Fruit fly (Drosophila melanogaster) whole organism, embryonic: ENCODE measurements around the gene SoYb.

Experiments
- Abd-B ChIP-seq: fragments of 200-800 bp; sonication (Bioruptor generic); optimal IDR thresholded peaks from 2 replicates; lab custom pipeline; 2018; ENCODE audit warnings: missing biosample characterization, mild to moderate bottlenecking, missing genetic modification characterization, moderate library complexity
- CG10267 ChIP-seq: fragments of 200-800 bp; sonication (Bioruptor generic); optimal IDR thresholded peaks from 2 replicates; lab custom pipeline; 2018; ENCODE audit warnings: missing biosample characterization, mild to moderate bottlenecking, missing genetic modification characterization, moderate library complexity
- CG10543 ChIP-seq: fragments of 200-800 bp; sonication (Bioruptor generic); optimal IDR thresholded peaks from 3 replicates; lab custom pipeline; 2017; ENCODE audit warnings: missing biosample characterization, mild to moderate bottlenecking, missing genetic modification characterization, moderate library complexity
- CG10959 ChIP-seq: fragments of 200-800 bp; sonication (Bioruptor generic); IDR thresholded peaks from 2 replicates; pipeline ENCODE4 v1.3.6; 2022; ENCODE audit warnings: missing biosample characterization, missing genetic modification characterization
- CG11560 ChIP-seq: fragments of 200-800 bp; sonication (Bioruptor generic); IDR thresholded peaks from 3 replicates; pipeline ENCODE4 v1.3.6; 2022; ENCODE audit warnings: missing biosample characterization, missing genetic modification characterization
- CG12391 ChIP-seq: fragments of 200-800 bp; sonication (Bioruptor generic); optimal IDR thresholded peaks from 3 replicates; lab custom pipeline; 2018; ENCODE audit warnings: missing biosample characterization, mild to moderate bottlenecking, missing genetic modification characterization, moderate library complexity
- CG12659 ChIP-seq: fragments of 200-800 bp; sonication (Bioruptor generic); optimal IDR thresholded peaks from 3 replicates; lab custom pipeline; 2017; ENCODE audit warnings: mild to moderate bottlenecking, missing biosample characterization, missing genetic modification reagents, missing genetic modification characterization
- CG13287 ChIP-seq: fragments of 200-800 bp; sonication (Bioruptor generic); IDR thresholded peaks from 2 replicates; pipeline ENCODE4 v1.3.6; 2022; ENCODE audit warnings: missing biosample characterization, missing genetic modification characterization; ENCODE audit not compliant: partially characterized antibody
- CG14710 ChIP-seq: fragments of 200-800 bp; sonication (Bioruptor generic); optimal IDR thresholded peaks from 3 replicates; lab custom pipeline; 2019; ENCODE audit warnings: missing biosample characterization, mild to moderate bottlenecking, missing genetic modification characterization, moderate library complexity
- CG15514 ChIP-seq: fragments of 200-800 bp; sonication (Bioruptor generic); optimal IDR thresholded peaks from 3 replicates; lab custom pipeline; 2017; ENCODE audit warnings: missing biosample characterization, missing genetic modification characterization, mild to moderate bottlenecking, moderate library complexity, missing genetic modification reagents
- CG1602 ChIP-seq: fragments of 200-800 bp; sonication (Bioruptor generic); optimal IDR thresholded peaks from 3 replicates; lab custom pipeline; 2016; ENCODE audit warnings: missing biosample characterization, missing genetic modification characterization
- CG16813 ChIP-seq: fragments of 200-800 bp; sonication (Bioruptor generic); IDR thresholded peaks from 3 replicates; pipeline ENCODE4 v1.3.6; 2022; ENCODE audit warnings: missing biosample characterization, missing genetic modification characterization; ENCODE audit not compliant: partially characterized antibody
- CG17359 ChIP-seq: fragments of 200-800 bp; sonication (Bioruptor generic); optimal IDR thresholded peaks from 3 replicates; lab custom pipeline; 2018; ENCODE audit warnings: missing biosample characterization, mild to moderate bottlenecking, missing genetic modification characterization, moderate library complexity
- CG17829 ChIP-seq: fragments of 200-800 bp; optimal IDR thresholded peaks from 2 replicates; lab custom pipeline; 2019; ENCODE audit warnings: missing biosample characterization, mild to moderate bottlenecking, missing genetic modification characterization, moderate library complexity
- CG1792 ChIP-seq: fragments of 200-800 bp; sonication (Bioruptor generic); optimal IDR thresholded peaks from 2 replicates; lab custom pipeline; 2016; ENCODE audit warnings: missing biosample characterization, missing genetic modification characterization
- CG2129 ChIP-seq: fragments of 200-800 bp; sonication (Bioruptor generic); IDR thresholded peaks from 2 replicates; pipeline ENCODE4 v1.3.6; 2022; ENCODE audit warnings: missing biosample characterization, missing genetic modification characterization; ENCODE audit not compliant: partially characterized antibody
- CG42726 ChIP-seq: fragments of 200-800 bp; sonication (Bioruptor generic); IDR thresholded peaks from 2 replicates; pipeline ENCODE4 v1.3.6; 2022; ENCODE audit warnings: missing biosample characterization, missing genetic modification characterization; ENCODE audit not compliant: partially characterized antibody
- CG4328 ChIP-seq: fragments of 200-800 bp; sonication (Bioruptor generic); optimal IDR thresholded peaks from 3 replicates; lab custom pipeline; 2017; ENCODE audit warnings: missing biosample characterization, missing genetic modification reagents, missing genetic modification characterization
- CG6683 ChIP-seq: fragments of 200-800 bp; sonication (Bioruptor generic); optimal IDR thresholded peaks from 2 replicates; lab custom pipeline; 2017; ENCODE audit warnings: missing biosample characterization, mild to moderate bottlenecking, missing genetic modification characterization, missing genetic modification reagents
- CG9437 ChIP-seq: fragments of 200-800 bp; sonication (Bioruptor generic); optimal IDR thresholded peaks from 2 replicates; lab custom pipeline; 2018; ENCODE audit warnings: missing biosample characterization, mild to moderate bottlenecking, missing genetic modification characterization
- Doc3 ChIP-seq: fragments of 200-800 bp; sonication (Bioruptor generic); IDR thresholded peaks from 3 replicates; pipeline ENCODE4 v1.3.6; 2022; ENCODE audit warnings: missing biosample characterization, missing genetic modification characterization; ENCODE audit not compliant: partially characterized antibody
- Dp ChIP-seq: fragments of 200-800 bp; sonication (Bioruptor generic); optimal IDR thresholded peaks from 2 replicates; lab custom pipeline; 2018; ENCODE audit warnings: missing biosample characterization, mild to moderate bottlenecking, missing genetic modification characterization, moderate library complexity
- Dref ChIP-seq: fragments of 200-800 bp; sonication (Bioruptor generic); IDR thresholded peaks from 2 replicates; pipeline ENCODE4 v1.3.6; 2022; ENCODE audit warnings: missing biosample characterization, missing genetic modification characterization
- Drgx ChIP-seq: fragments of 200-800 bp; sonication (Bioruptor generic); IDR thresholded peaks from 2 replicates; pipeline ENCODE4 v1.3.6; 2022; ENCODE audit warnings: missing biosample characterization, missing genetic modification characterization
- Elba2 ChIP-seq: fragments of 200-800 bp; sonication (Bioruptor generic); optimal IDR thresholded peaks from 3 replicates; lab custom pipeline; 2016; ENCODE audit warnings: missing biosample characterization, missing genetic modification characterization
- Ets65A ChIP-seq: fragments of 200-800 bp; sonication (Bioruptor generic); peaks from one replicate; lab custom pipeline; 2016; ENCODE audit warnings: missing biosample characterization, missing genetic modification characterization
- Fer1 ChIP-seq: fragments of 200-800 bp; sonication (Bioruptor generic); optimal IDR thresholded peaks from 2 replicates; lab custom pipeline; 2017; ENCODE audit warnings: missing biosample characterization, mild to moderate bottlenecking, missing genetic modification characterization
- Fer3 ChIP-seq: fragments of 200-800 bp; sonication (Bioruptor generic); optimal IDR thresholded peaks from 2 replicates; lab custom pipeline; 2018; ENCODE audit warnings: missing biosample characterization, mild to moderate bottlenecking, missing genetic modification characterization, moderate library complexity
- H2.0 ChIP-seq: fragments of 200-800 bp; sonication (Bioruptor generic); IDR thresholded peaks from 2 replicates; pipeline ENCODE4 v1.3.6; 2022; ENCODE audit warnings: missing biosample characterization, missing genetic modification characterization
- NC2β ChIP-seq: fragments of 200-800 bp; sonication (Bioruptor generic); optimal IDR thresholded peaks from 2 replicates; lab custom pipeline; 2016; ENCODE audit warnings: missing biosample characterization, missing genetic modification characterization
- Oaz ChIP-seq: fragments of 200-800 bp; sonication (Bioruptor generic); IDR thresholded peaks from 2 replicates; pipeline ENCODE4 v1.3.6; 2022; ENCODE audit warnings: missing biosample characterization, missing genetic modification characterization
- Opbp ChIP-seq: fragments of 200-800 bp; sonication (Bioruptor generic); IDR thresholded peaks from 3 replicates; pipeline ENCODE4 v1.3.6; 2022; ENCODE audit warnings: missing biosample characterization, missing genetic modification characterization; ENCODE audit not compliant: partially characterized antibody
- Sry-δ ChIP-seq: fragments of 200-800 bp; sonication (Bioruptor generic); optimal IDR thresholded peaks from 2 replicates; lab custom pipeline; 2016; ENCODE audit warnings: missing biosample characterization, missing genetic modification characterization
- TFAM ChIP-seq: fragments of 200-800 bp; sonication (Bioruptor generic); optimal IDR thresholded peaks from 2 replicates; lab custom pipeline; 2017; ENCODE audit warnings: missing biosample characterization, missing genetic modification characterization, inconsistent platforms
- bbx ChIP-seq: fragments of 200-800 bp; sonication (Bioruptor generic); IDR thresholded peaks from 2 replicates; pipeline ENCODE4 v1.3.6; 2022; ENCODE audit warnings: missing biosample characterization, missing genetic modification characterization; ENCODE audit not compliant: partially characterized antibody
- bsh ChIP-seq, 2 experiments: fragments of 200-800 bp; sonication (Bioruptor generic); optimal IDR thresholded peaks; 2 replicates each; lab custom pipeline; 2017 to 2018; ENCODE audit warnings: mild to moderate bottlenecking in 2 of 2, missing biosample characterization in 2 of 2, missing genetic modification characterization in 2 of 2, moderate library complexity in 1 of 2
- chinmo ChIP-seq: fragments of 200-800 bp; sonication (Bioruptor generic); IDR thresholded peaks from 4 replicates; pipeline ENCODE4 v1.3.6; 2022; ENCODE audit warnings: missing biosample characterization, missing genetic modification characterization; ENCODE audit not compliant: partially characterized antibody
- corto ChIP-seq: fragments of 200-800 bp; sonication (Bioruptor generic); optimal IDR thresholded peaks from 2 replicates; lab custom pipeline; 2016; ENCODE audit warnings: missing biosample characterization, mild to moderate bottlenecking, missing genetic modification characterization, moderate library complexity
- dan ChIP-seq: fragments of 200-800 bp; sonication (Bioruptor generic); IDR thresholded peaks from 2 replicates; pipeline ENCODE4 v1.3.6; 2022; ENCODE audit warnings: missing biosample characterization, missing genetic modification characterization
- hb ChIP-seq: fragments of 200-800 bp; sonication (Bioruptor generic); IDR thresholded peaks from 3 replicates; pipeline ENCODE4 v1.3.6; 2022; ENCODE audit warnings: missing biosample characterization, missing genetic modification characterization; ENCODE audit not compliant: partially characterized antibody
- insv ChIP-seq, 2 experiments: fragments of 200-800 bp; sonication (Bioruptor generic); optimal IDR thresholded peaks; 3 replicates each; lab custom pipeline; 2016 to 2018; ENCODE audit warnings: missing biosample characterization in 2 of 2, missing genetic modification characterization in 2 of 2
- inv ChIP-seq: fragments of 200-800 bp; sonication (Bioruptor generic); IDR thresholded peaks from 2 replicates; pipeline ENCODE4 v1.3.6; 2022; ENCODE audit warnings: missing biosample characterization, missing genetic modification characterization; ENCODE audit not compliant: partially characterized antibody
- knrl ChIP-seq: fragments of 200-800 bp; sonication (Bioruptor generic); IDR thresholded peaks from 3 replicates; pipeline ENCODE4 v1.3.6; 2022; ENCODE audit warnings: missing biosample characterization, missing genetic modification characterization; ENCODE audit not compliant: partially characterized antibody
- row ChIP-seq: fragments of 200-800 bp; sonication (Bioruptor generic); IDR thresholded peaks from 3 replicates; pipeline ENCODE4 v1.3.6; 2022; ENCODE audit warnings: missing biosample characterization, missing genetic modification characterization
- sna ChIP-seq: fragments of 200-800 bp; sonication (Bioruptor generic); IDR thresholded peaks from 2 replicates; pipeline ENCODE4 v1.3.6; 2022; ENCODE audit warnings: missing biosample characterization, missing genetic modification characterization; ENCODE audit not compliant: partially characterized antibody
- trem ChIP-seq: fragments of 200-800 bp; optimal IDR thresholded peaks from 3 replicates; lab custom pipeline; 2019; ENCODE audit warnings: missing biosample characterization, mild to moderate bottlenecking, missing genetic modification characterization, moderate library complexity
- unc-4 ChIP-seq: fragments of 200-800 bp; sonication (Bioruptor generic); IDR thresholded peaks from 2 replicates; pipeline ENCODE4 v1.3.6; 2022; ENCODE audit warnings: missing biosample characterization, missing genetic modification characterization; ENCODE audit not compliant: partially characterized antibody
- yki ChIP-seq: fragments of >200 bp; optimal IDR thresholded peaks from 3 replicates; lab custom pipeline; 2018
- z ChIP-seq: fragments of 200-800 bp; sonication (Bioruptor generic); IDR thresholded peaks from 3 replicates; pipeline ENCODE4 v1.3.6; 2022; ENCODE audit warnings: missing biosample characterization, missing genetic modification characterization

The SoYb gene

DNA sequence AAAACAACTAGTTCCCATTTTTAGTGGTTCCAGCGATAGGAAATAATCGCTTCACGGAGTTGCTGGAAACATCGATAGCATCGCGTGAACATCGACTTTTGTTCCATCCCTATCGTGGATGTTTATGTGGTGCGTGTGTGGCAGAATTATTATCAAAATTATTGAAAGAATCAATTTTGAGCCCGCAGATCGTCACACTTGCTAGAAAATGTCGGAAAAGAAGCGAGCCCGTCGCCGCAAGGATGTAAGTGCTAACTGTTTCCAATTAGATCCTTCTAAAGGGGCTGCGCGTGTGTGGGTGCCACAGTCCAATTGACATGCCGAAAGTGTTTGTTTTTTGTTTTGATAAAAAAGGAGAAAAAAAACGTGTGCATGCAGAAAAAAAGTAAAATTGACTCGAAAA lies 6.8 kb upstream of the SoYb start, which contains the start of gene Trp1 (continued):
- TF ChIP-seq CG11560 (tag; lab: Robert Waterston, UW) (no peak), unc-4 (GFP tag; lab: Robert Waterston, UW) (peak; percentile 94), Fer3 (no peak), CG4328 (GFP tag; lab: Kevin White, UChicago) (no peak), CG17359 (no peak), trem (tag; lab: Kevin White, UChicago) (peak; percentile 49), Drgx (peak; percentile 21; the same call in 1 of the 2 replicates), row (GFP tag; lab: Robert Waterston, UW) (peak; percentile 69), Dref (peak; percentile 88), NC2β (no peak), CG1792 (GFP tag; lab: Kevin White, UChicago) (no peak), CG16813 (GFP tag; lab: Robert Waterston, UW) (peak; percentile 92), TFAM (GFP tag; lab: Kevin White, UChicago) (no peak), Ets65A (GFP tag; lab: Kevin White, UChicago) (peak; percentile 84), Opbp (GFP tag; lab: Robert Waterston, UW) (peak; percentile 97), hb (GFP tag; lab: Robert Waterston, UW) (peak; percentile 91), CG15514 (GFP tag; lab: Kevin White, UChicago) (peak; percentile 99), H2.0 (GFP tag; lab: Robert Waterston, UW) (no peak), Sry-δ (GFP tag; lab: Kevin White, UChicago) (peak; percentile 91), bbx (GFP tag; lab: Robert Waterston, UW) (peak; percentile 98), Abd-B (peak; percentile 45), CG6683 (GFP tag; lab: Kevin White, UChicago) (no peak), CG10543 (GFP tag; lab: Kevin White, UChicago) (no peak), CG12659 (GFP tag; lab: Kevin White, UChicago) (peak; percentile 59), CG10959 (no peak), insv (GFP tag; optimal IDR thresholded peaks at IDR 0.05; lab: Kevin White, UChicago) (peak in 1 of 2 experiments; percentile 64), CG13287 (GFP tag; lab: Robert Waterston, UW) (peak; percentile 95), dan (GFP tag; lab: Robert Waterston, UW) (no peak), CG17829 (tag; lab: Kevin White, UChicago) (peak; percentile 25), CG42726 (GFP tag; lab: Robert Waterston, UW) (peak; percentile 97), knrl (peak; percentile 97), Oaz (GFP tag; lab: Robert Waterston, UW) (no peak), inv (GFP tag; lab: Robert Waterston, UW) (peak; percentile 95), z (GFP tag; lab: Robert Waterston, UW) (no peak), yki (lab: Kevin White, UChicago) (no peak), sna (GFP tag; lab: Robert Waterston, UW) (peak; percentile 89), chinmo (peak; percentile 80; the same call in 3 of the 4 replicates), CG14710 (peak; percentile 42), Fer1 (no peak), CG2129 (GFP tag; lab: Robert Waterston, UW) (peak; percentile 84), Doc3 (GFP tag; lab: Robert Waterston, UW) (peak; percentile 93), CG1602 (GFP tag; lab: Kevin White, UChicago) (no peak), CG10267 (tag; lab: Kevin White, UChicago) (peak; percentile 41), CG12391 (tag; lab: Kevin White, UChicago) (peak; percentile 21), CG9437 (GFP tag; lab: Kevin White, UChicago) (peak; percentile 28), corto (GFP tag; lab: Kevin White, UChicago) (no peak), Elba2 (GFP tag; lab: Kevin White, UChicago) (peak; percentile 51), bsh (GFP tag; optimal IDR thresholded peaks at IDR 0.05; lab: Kevin White, UChicago) (peak in 1 of 2 experiments; percentile 21), Dp (GFP tag; lab: Kevin White, UChicago) (peak; percentile 36)
